1 fruit fly cellular context compared by ENCODE assay signal in genomic region chr3R:10849515-10849973, dm6.
TF ChIP-seq lines count a peak whose summit lies in the region.

TSS of gene CG42394 (plus strand) at chr3R:10849825.

TF ChIP-seq in whole organism, embryonic, 481 proteins besides CTCF, POLR2A, EP300 and RAD21 (continued from another document and continues in another):
- TF ChIP-seq CG4617 (GFP tag; optimal IDR thresholded peaks at IDR 0.05; lab: Kevin White, UChicago; ENCODE audit: borderline replicate concordance) (peak; percentile 67), klu (GFP tag; IDR thresholded peaks at IDR 0.05; lab: Robert Waterston, UW) (no peak), Sox100B (GFP tag; optimal IDR thresholded peaks at IDR 0.05; lab: Kevin White, UChicago) (peak; percentile 97), lbe (GFP tag; optimal IDR thresholded peaks at IDR 0.05; lab: Kevin White, UChicago) (peak; percentile 91), Pdp1 (GFP tag; optimal IDR thresholded peaks at IDR 0.05; lab: Kevin White, UChicago) (peak; percentile 63 to 86), CG11398 (GFP tag; optimal IDR thresholded peaks at IDR 0.05; lab: Kevin White, UChicago) (peak; percentile 55), CG3847 (GFP tag; IDR thresholded peaks at IDR 0.05; lab: Robert Waterston, UW) (peak; percentile 87), rib (GFP tag; IDR thresholded peaks at IDR 0.05; lab: Robert Waterston, UW) (peak; percentile 90), CG30403 (GFP tag; optimal IDR thresholded peaks at IDR 0.05; lab: Kevin White, UChicago) (peak; percentile 92), dati (GFP tag; IDR thresholded peaks at IDR 0.05; lab: Robert Waterston, UW) (peak; percentile 85; the same call in 1 of the 2 replicates), CG18764 (GFP tag; optimal IDR thresholded peaks at IDR 0.05; lab: Kevin White, UChicago) (peak; percentile 92), fu2 (GFP tag; optimal IDR thresholded peaks at IDR 0.05; lab: Kevin White, UChicago) (peak; percentile 53), CHES-1-like (GFP tag; optimal IDR thresholded peaks at IDR 0.05; lab: Kevin White, UChicago) (peak; percentile 49), Hmr (GFP tag; optimal IDR thresholded peaks at IDR 0.05; lab: Kevin White, UChicago) (peak; percentile 96), unpg (GFP tag; optimal IDR thresholded peaks at IDR 0.05; lab: Kevin White, UChicago) (peak; percentile 95), crc (GFP tag; optimal IDR thresholded peaks at IDR 0.05; lab: Kevin White, UChicago) (peak; percentile 54), CG31441 (GFP tag; IDR thresholded peaks at IDR 0.05; lab: Robert Waterston, UW) (peak; percentile 99), ac (GFP tag; optimal IDR thresholded peaks at IDR 0.05; lab: Kevin White, UChicago) (peak; percentile 90), jigr1 (GFP tag; IDR thresholded peaks at IDR 0.05; lab: Robert Waterston, UW) (peak; percentile 21; the same call in 1 of the 3 replicates), pum (GFP tag; optimal IDR thresholded peaks at IDR 0.05; lab: Kevin White, UChicago) (peak; percentile 64), luna (GFP tag; optimal IDR thresholded peaks at IDR 0.05; lab: Kevin White, UChicago) (no peak), CG10565 (GFP tag; optimal IDR thresholded peaks at IDR 0.05; lab: Kevin White, UChicago) (peak; percentile 82), disco-r (GFP tag; optimal IDR thresholded peaks at IDR 0.05; lab: Kevin White, UChicago) (peak; percentile 28), CG1647 (GFP tag; optimal IDR thresholded peaks at IDR 0.05; lab: Kevin White, UChicago) (peak; percentile 34), ind (GFP tag; optimal IDR thresholded peaks at IDR 0.05; lab: Kevin White, UChicago) (peak; percentile 88), zfh1 (GFP tag; IDR thresholded peaks at IDR 0.05; lab: Robert Waterston, UW) (peak; percentile 94), so (GFP tag; IDR thresholded peaks at IDR 0.05; lab: Robert Waterston, UW) (peak; percentile 95; the same call in 2 of the 3 replicates), CG34376 (GFP tag; optimal IDR thresholded peaks at IDR 0.05; lab: Kevin White, UChicago) (no peak), CG17612 (GFP tag; IDR thresholded peaks at IDR 0.05; lab: Robert Waterston, UW) (peak; percentile 81), ham (GFP tag; IDR thresholded peaks at IDR 0.05; lab: Robert Waterston, UW) (no peak), CG3407 (GFP tag; optimal IDR thresholded peaks at IDR 0.05; lab: Kevin White, UChicago) (peak; percentile 91), CG7372 (GFP tag; IDR thresholded peaks at IDR 0.05; lab: Robert Waterston, UW) (peak; percentile 92), cwo (GFP tag; optimal IDR thresholded peaks at IDR 0.05; lab: Kevin White, UChicago) (peak; percentile 95), CG9797 (GFP tag; optimal IDR thresholded peaks at IDR 0.05; lab: Kevin White, UChicago) (peak; percentile 25), Fer3 (tag; optimal IDR thresholded peaks at IDR 0.05; lab: Kevin White, UChicago) (peak; percentile 95), Chrac-16 (GFP tag; optimal IDR thresholded peaks at IDR 0.05; lab: Kevin White, UChicago) (peak; percentile 88), onecut (GFP tag; IDR thresholded peaks at IDR 0.05; lab: Robert Waterston, UW) (peak; percentile 87), Dip3 (GFP tag; optimal IDR thresholded peaks at IDR 0.05; lab: Kevin White, UChicago) (peak; percentile 64), ken (GFP tag; IDR thresholded peaks at IDR 0.05; lab: Robert Waterston, UW) (peak; percentile 89), schlank (tag; optimal IDR thresholded peaks at IDR 0.05; lab: Kevin White, UChicago) (peak; percentile 70), CG16863 (GFP tag; optimal IDR thresholded peaks at IDR 0.05; lab: Kevin White, UChicago) (peak; percentile 62), E2f2 (GFP tag; IDR thresholded peaks at IDR 0.05; lab: Robert Waterston, UW) (peak; percentile 79), caup (GFP tag; optimal IDR thresholded peaks at IDR 0.05; lab: Kevin White, UChicago; ENCODE audit: severe bottlenecking) (peak; percentile 95), Awh (GFP tag; IDR thresholded peaks at IDR 0.05; lab: Robert Waterston, UW) (peak; percentile 91), Aef1 (GFP tag; IDR thresholded peaks at IDR 0.05; lab: Robert Waterston, UW) (peak; percentile 90), ara (GFP tag; IDR thresholded peaks at IDR 0.05; lab: Robert Waterston, UW) (peak; percentile 95), Ssrp (tag; optimal IDR thresholded peaks at IDR 0.05; lab: Kevin White, UChicago) (peak; percentile 96), Rx (GFP tag; IDR thresholded peaks at IDR 0.05; lab: Robert Waterston, UW) (peak; percentile 88), fd3F (GFP tag; optimal IDR thresholded peaks at IDR 0.05; lab: Kevin White, UChicago) (peak; percentile 90), Ets65A (GFP tag; lab: Kevin White, UChicago) (peak; percentile 65), jing (GFP tag; optimal IDR thresholded peaks at IDR 0.05; lab: Kevin White, UChicago) (peak; percentile 73), grn (GFP tag; optimal IDR thresholded peaks at IDR 0.05; lab: Kevin White, UChicago) (no peak), gcm (GFP tag; optimal IDR thresholded peaks at IDR 0.05; lab: Kevin White, UChicago) (peak; percentile 94), CG33213 (GFP tag; optimal IDR thresholded peaks at IDR 0.05; lab: Kevin White, UChicago) (peak; percentile 51), fd96Cb (tag; optimal IDR thresholded peaks at IDR 0.05; lab: Kevin White, UChicago) (peak; percentile 97), tup (GFP tag; optimal IDR thresholded peaks at IDR 0.05; lab: Kevin White, UChicago) (peak; percentile 79), Hr39 (optimal IDR thresholded peaks at IDR 0.05; lab: Kevin White, UChicago) (no peak), ATbp (GFP tag; optimal IDR thresholded peaks at IDR 0.05; lab: Kevin White, UChicago) (peak; percentile 95), B-H2 (GFP tag; optimal IDR thresholded peaks at IDR 0.05; lab: Kevin White, UChicago) (no peak), ewg (GFP tag; optimal IDR thresholded peaks at IDR 0.05; lab: Kevin White, UChicago) (peak; percentile 84), CG17359 (tag; optimal IDR thresholded peaks at IDR 0.05; lab: Kevin White, UChicago) (peak; percentile 96), Side (GFP tag; optimal IDR thresholded peaks at IDR 0.05; lab: Kevin White, UChicago) (peak; percentile 38), CG8765 (GFP tag; IDR thresholded peaks at IDR 0.05; lab: Robert Waterston, UW) (peak; percentile 89), Adf1 (GFP tag; IDR thresholded peaks at IDR 0.05; lab: Robert Waterston, UW) (peak; percentile 82), CG42726 (GFP tag; IDR thresholded peaks at IDR 0.05; lab: Robert Waterston, UW; ENCODE audit: partially characterized antibody) (peak; percentile 58; the same call in 1 of the 2 replicates), Usf (GFP tag; optimal IDR thresholded peaks at IDR 0.05; lab: Kevin White, UChicago) (peak; percentile 89), ERR (GFP tag; optimal IDR thresholded peaks at IDR 0.05; lab: Kevin White, UChicago) (peak; percentile 67), zen2 (GFP tag; IDR thresholded peaks at IDR 0.05; lab: Robert Waterston, UW; ENCODE audit: partially characterized antibody) (no peak), gt (GFP tag; IDR thresholded peaks at IDR 0.05; lab: Robert Waterston, UW) (peak; percentile 74), CG2120 (GFP tag; optimal IDR thresholded peaks at IDR 0.05; lab: Kevin White, UChicago) (peak; percentile 89), CG2129 (GFP tag; IDR thresholded peaks at IDR 0.05; lab: Robert Waterston, UW; ENCODE audit: partially characterized antibody) (no peak), CG31224 (GFP tag; IDR thresholded peaks at IDR 0.05; lab: Robert Waterston, UW) (peak; percentile 88), Jarid2 (GFP tag; optimal IDR thresholded peaks at IDR 0.05; lab: Kevin White, UChicago) (peak; percentile 83), CrebB (tag; optimal IDR thresholded peaks at IDR 0.05; lab: Kevin White, UChicago) (peak; percentile 79), bowl (GFP tag; IDR thresholded peaks at IDR 0.05; lab: Robert Waterston, UW) (peak; percentile 87), Lim3 (GFP tag; IDR thresholded peaks at IDR 0.05; lab: Robert Waterston, UW) (peak; percentile 10; the same call in 1 of the 2 replicates), abd-A (tag; optimal IDR thresholded peaks at IDR 0.05; lab: Kevin White, UChicago) (no peak), sisA (GFP tag; IDR thresholded peaks at IDR 0.05; lab: Robert Waterston, UW) (peak; percentile 89), peb (GFP tag; IDR thresholded peaks at IDR 0.05; lab: Robert Waterston, UW) (peak; percentile 78), btn (GFP tag; optimal IDR thresholded peaks at IDR 0.05; lab: Kevin White, UChicago) (peak; percentile 8), CG13624 (GFP tag; optimal IDR thresholded peaks at IDR 0.05; lab: Kevin White, UChicago) (peak; percentile 62), CG43689 (GFP tag; IDR thresholded peaks at IDR 0.05; lab: Robert Waterston, UW) (peak; percentile 39; the same call in 1 of the 2 replicates), CG7786 (GFP tag; optimal IDR thresholded peaks at IDR 0.05; lab: Kevin White, UChicago) (peak; percentile 29), CG1529 (GFP tag; optimal IDR thresholded peaks at IDR 0.05; lab: Kevin White, UChicago) (peak; percentile 90), CG6791 (GFP tag; IDR thresholded peaks at IDR 0.05; lab: Robert Waterston, UW; ENCODE audit: partially characterized antibody) (peak; percentile 48; the same call in 1 of the 3 replicates), Hey (tag; optimal IDR thresholded peaks at IDR 0.05; lab: Kevin White, UChicago) (peak; percentile 30), Blimp-1 (GFP tag; optimal IDR thresholded peaks at IDR 0.05; lab: Kevin White, UChicago) (peak; percentile 96), CG4360 (GFP tag; IDR thresholded peaks at IDR 0.05; lab: Robert Waterston, UW) (peak; percentile 72), D (optimal IDR thresholded peaks at IDR 0.05; lab: Kevin White, UChicago) (no peak), D (GFP tag; optimal IDR thresholded peaks at IDR 0.05; lab: Kevin White, UChicago) (peak; percentile 96), gsb-n (tag; optimal IDR thresholded peaks at IDR 0.05; lab: Kevin White, UChicago) (peak; percentile 94), CG32772 (GFP tag; IDR thresholded peaks at IDR 0.05; lab: Robert Waterston, UW) (peak; percentile 89), chif (GFP tag; optimal IDR thresholded peaks at IDR 0.05; lab: Kevin White, UChicago) (peak; percentile 56 to 75), Rfx (GFP tag; IDR thresholded peaks at IDR 0.05; lab: Robert Waterston, UW) (peak; percentile 93), Doc2 (GFP tag; IDR thresholded peaks at IDR 0.05; lab: Robert Waterston, UW) (no peak), sob (GFP tag; IDR thresholded peaks at IDR 0.05; lab: Robert Waterston, UW) (peak; percentile 95), CG11723 (GFP tag; optimal IDR thresholded peaks at IDR 0.05; lab: Kevin White, UChicago) (peak; percentile 90), dmrt11E (tag; optimal IDR thresholded peaks at IDR 0.05; lab: Kevin White, UChicago) (peak; percentile 95), pros (GFP tag; optimal IDR thresholded peaks at IDR 0.05; lab: Kevin White, UChicago) (peak; percentile 34), CG13296 (GFP tag; optimal IDR thresholded peaks at IDR 0.05; lab: Kevin White, UChicago) (peak; percentile 94), vvl (GFP tag; IDR thresholded peaks at IDR 0.05; lab: Robert Waterston, UW) (peak; percentile 97), cg (GFP tag; optimal IDR thresholded peaks at IDR 0.05; lab: Kevin White, UChicago) (no peak), CG6813 (GFP tag; optimal IDR thresholded peaks at IDR 0.05; lab: Kevin White, UChicago) (peak; percentile 97), slbo (GFP tag; IDR thresholded peaks at IDR 0.05; lab: Robert Waterston, UW) (peak; percentile 89), Dbx (GFP tag; IDR thresholded peaks at IDR 0.05; lab: Robert Waterston, UW) (peak; percentile 95), CG34422 (GFP tag; IDR thresholded peaks at IDR 0.05; lab: Robert Waterston, UW) (peak; percentile 93), CG10147 (GFP tag; optimal IDR thresholded peaks at IDR 0.05; lab: Kevin White, UChicago) (peak; percentile 97), CG9727 (GFP tag; optimal IDR thresholded peaks at IDR 0.05; lab: Kevin White, UChicago) (peak; percentile 99), chn (GFP tag; optimal IDR thresholded peaks at IDR 0.05; lab: Kevin White, UChicago) (peak; percentile 71), CG2875 (GFP tag; optimal IDR thresholded peaks at IDR 0.05; lab: Kevin White, UChicago) (peak; percentile 95), zf30C (GFP tag; optimal IDR thresholded peaks at IDR 0.05; lab: Kevin White, UChicago) (peak; percentile 2), CG4424 (GFP tag; optimal IDR thresholded peaks at IDR 0.05; lab: Kevin White, UChicago) (peak; percentile 96), tgo (GFP tag; IDR thresholded peaks at IDR 0.05; lab: Robert Waterston, UW) (peak; percentile 93), CG3995 (GFP tag; optimal IDR thresholded peaks at IDR 0.05; lab: Kevin White, UChicago) (no peak), dpn (GFP tag; optimal IDR thresholded peaks at IDR 0.05; lab: Kevin White, UChicago) (peak; percentile 66 to 92), Eip74EF (GFP tag; optimal IDR thresholded peaks at IDR 0.05; lab: Kevin White, UChicago) (peak in 1 of 2 experiments; percentile 94), CG15269 (tag; optimal IDR thresholded peaks at IDR 0.05; lab: Kevin White, UChicago) (peak; percentile 94), ab (GFP tag; optimal IDR thresholded peaks at IDR 0.05; lab: Kevin White, UChicago) (no peak), vfl (GFP tag; optimal IDR thresholded peaks at IDR 0.05; lab: Kevin White, UChicago) (peak; percentile 71), CG13775 (GFP tag; optimal IDR thresholded peaks at IDR 0.05; lab: Kevin White, UChicago) (peak; percentile 94), CG9817 (tag; optimal IDR thresholded peaks at IDR 0.05; lab: Kevin White, UChicago) (peak; percentile 83), Dp (GFP tag; optimal IDR thresholded peaks at IDR 0.05; lab: Kevin White, UChicago) (peak; percentile 5), wor (GFP tag; IDR thresholded peaks at IDR 0.05; lab: Robert Waterston, UW) (peak; percentile 89), Dfd (GFP tag; optimal IDR thresholded peaks at IDR 0.05; lab: Kevin White, UChicago) (no peak), CG3726 (GFP tag; IDR thresholded peaks at IDR 0.05; lab: Robert Waterston, UW) (peak; percentile 88; the same call in 1 of the 3 replicates), lilli (GFP tag; optimal IDR thresholded peaks at IDR 0.05; lab: Kevin White, UChicago) (peak; percentile 89), CG13894 (tag; optimal IDR thresholded peaks at IDR 0.05; lab: Kevin White, UChicago) (peak; percentile 86), sqz (GFP tag; optimal IDR thresholded peaks at IDR 0.05; lab: Kevin White, UChicago) (peak; percentile 91), CG8478 (optimal IDR thresholded peaks at IDR 0.05; lab: Kevin White, UChicago) (no peak), sim (GFP tag; IDR thresholded peaks at IDR 0.05; lab: Robert Waterston, UW) (peak; percentile 90), CG4820 (GFP tag; optimal IDR thresholded peaks at IDR 0.05; lab: Kevin White, UChicago) (peak; percentile 93)
